Fruit fly (Drosophila melanogaster) whole organism, wandering third instar larva: ENCODE results near the gene CG7264.

Source experiments
- CG9705 ChIP-seq: fragments of 200-800 bp; sonication (Bioruptor generic); optimal IDR thresholded peaks from 2 replicates; lab custom pipeline; 2018; ENCODE audit warnings: missing biosample characterization, mild to moderate bottlenecking, missing genetic modification characterization
- Dif ChIP-seq: fragments of 200-275, 200-300 bp; sonication (Bioruptor generic); optimal IDR thresholded peaks from 2 replicates; lab custom pipeline; 2018; ENCODE audit warnings: missing biosample characterization, missing genetic modification characterization; ENCODE audit not compliant: partially characterized antibody
- HLH106 ChIP-seq: fragments of 200-800 bp; optimal IDR thresholded peaks from 3 replicates; lab custom pipeline; 2019; ENCODE audit warnings: missing biosample characterization, mild to moderate bottlenecking, missing genetic modification characterization, moderate library complexity
- Hnf4 ChIP-seq: fragments of 200-800 bp; sonication (Bioruptor generic); optimal IDR thresholded peaks from 2 replicates; lab custom pipeline; 2016; ENCODE audit warnings: missing biosample characterization, mild to moderate bottlenecking, missing genetic modification characterization
- Hr78 ChIP-seq: fragments of >200 bp; optimal IDR thresholded peaks from 2 replicates; lab custom pipeline; 2017; ENCODE audit warnings: missing biosample characterization, missing genetic modification characterization
- Hr83 ChIP-seq: fragments of 200-300 bp; sonication (Bioruptor generic); optimal IDR thresholded peaks from 2 replicates; lab custom pipeline; 2016; ENCODE audit warnings: missing biosample characterization, mild to moderate bottlenecking, missing genetic modification characterization, moderate library complexity; ENCODE audit not compliant: poor library complexity, severe bottlenecking
- Jra ChIP-seq: sonication (Bioruptor generic); optimal IDR thresholded peaks from 2 replicates; lab custom pipeline; 2016; ENCODE audit warnings: missing biosample characterization, missing genetic modification characterization
- Mio ChIP-seq: sonication (Bioruptor generic); optimal IDR thresholded peaks from 2 replicates; lab custom pipeline; 2016; ENCODE audit warnings: missing biosample characterization, missing genetic modification characterization
- Myc ChIP-seq: fragments of >200 bp; optimal IDR thresholded peaks from 2 replicates; lab custom pipeline; 2017
- N ChIP-seq: fragments of >200 bp; optimal IDR thresholded peaks from 2 replicates; lab custom pipeline; 2018; ENCODE audit warnings: missing biosample characterization, missing external identifiers, missing genetic modification characterization
- OdsH ChIP-seq: fragments of 200-800 bp; sonication (Bioruptor generic); optimal IDR thresholded peaks from 2 replicates; lab custom pipeline; 2016; ENCODE audit warnings: missing biosample characterization, mild to moderate bottlenecking, missing genetic modification characterization
- Rel ChIP-seq, 2 experiments: fragments of 200-800 bp; sonication (Bioruptor generic) in 1 of 2; optimal IDR thresholded peaks; 2 replicates in 1 of 2; 3 replicates in 1 of 2; lab custom pipeline; 2016 to 2019; ENCODE audit warnings: mild to moderate bottlenecking in 2 of 2, missing biosample characterization in 2 of 2, missing genetic modification characterization in 2 of 2, moderate library complexity in 1 of 2
- Sp1 ChIP-seq: fragments of 200-800 bp; sonication (Bioruptor generic); optimal IDR thresholded peaks from 3 replicates; lab custom pipeline; 2019; ENCODE audit warnings: missing biosample characterization, mild to moderate bottlenecking, missing genetic modification characterization, moderate library complexity
- Vsx2 ChIP-seq: fragments of 200-300, 225-300 bp; sonication (Bioruptor generic); optimal IDR thresholded peaks from 2 replicates; lab custom pipeline; 2018; ENCODE audit warnings: missing biosample characterization, missing genetic modification characterization; ENCODE audit not compliant: partially characterized antibody
- brk ChIP-seq: fragments of 200-800 bp; sonication (Bioruptor generic); optimal IDR thresholded peaks from 2 replicates; lab custom pipeline; 2016; ENCODE audit warnings: missing biosample characterization, mild to moderate bottlenecking, missing genetic modification characterization
- dsf ChIP-seq: sonication (Bioruptor generic); optimal IDR thresholded peaks from 2 replicates; lab custom pipeline; 2016; ENCODE audit warnings: missing biosample characterization, missing genetic modification characterization, borderline replicate concordance
- ey ChIP-seq: fragments of 200-800 bp; sonication (Bioruptor generic); optimal IDR thresholded peaks from 2 replicates; lab custom pipeline; 2016; ENCODE audit warnings: missing biosample characterization, missing genetic modification characterization
- foxo ChIP-seq, 2 experiments: fragments of 200-800 bp; sonication (Bioruptor generic); optimal IDR thresholded peaks; 2 replicates in 1 of 2; 3 replicates in 1 of 2; lab custom pipeline; 2016 to 2017; ENCODE audit warnings: missing biosample characterization in 2 of 2, missing genetic modification characterization in 2 of 2
- fru ChIP-seq: fragments of 200-800 bp; sonication (Bioruptor generic); optimal IDR thresholded peaks from 3 replicates; lab custom pipeline; 2016; ENCODE audit warnings: missing biosample characterization, mild to moderate bottlenecking, missing genetic modification characterization
- h ChIP-seq: fragments of 200-800 bp; sonication (Bioruptor generic); optimal IDR thresholded peaks from 3 replicates; lab custom pipeline; 2016; ENCODE audit warnings: missing biosample characterization, mild to moderate bottlenecking, missing genetic modification characterization
- jim ChIP-seq: fragments of 175-275, 200-325 bp; sonication (Bioruptor generic); optimal IDR thresholded peaks from 2 replicates; lab custom pipeline; 2016; ENCODE audit warnings: missing biosample characterization, mild to moderate bottlenecking, missing genetic modification characterization
- lola ChIP-seq: fragments of >200 bp; optimal IDR thresholded peaks from 2 replicates; lab custom pipeline; 2017; ENCODE audit warnings: missing biosample characterization, missing genetic modification characterization
- rgr ChIP-seq: fragments of 200-800 bp; sonication (Bioruptor generic); optimal IDR thresholded peaks from 3 replicates; lab custom pipeline; 2016; ENCODE audit warnings: missing biosample characterization, mild to moderate bottlenecking, missing genetic modification characterization
- sv ChIP-seq: fragments of 200-800 bp; sonication (Bioruptor generic); optimal IDR thresholded peaks from 3 replicates; lab custom pipeline; 2016; ENCODE audit warnings: missing biosample characterization, missing genetic modification characterization
- tai ChIP-seq: sonication (Bioruptor generic); optimal IDR thresholded peaks from 2 replicates; lab custom pipeline; 2016; ENCODE audit warnings: missing biosample characterization, missing genetic modification characterization
- woc ChIP-seq: sonication (Bioruptor generic); optimal IDR thresholded peaks from 2 replicates; lab custom pipeline; 2016; ENCODE audit warnings: missing biosample characterization, mild to moderate bottlenecking, missing genetic modification characterization

The CG7264 gene

DNA sequence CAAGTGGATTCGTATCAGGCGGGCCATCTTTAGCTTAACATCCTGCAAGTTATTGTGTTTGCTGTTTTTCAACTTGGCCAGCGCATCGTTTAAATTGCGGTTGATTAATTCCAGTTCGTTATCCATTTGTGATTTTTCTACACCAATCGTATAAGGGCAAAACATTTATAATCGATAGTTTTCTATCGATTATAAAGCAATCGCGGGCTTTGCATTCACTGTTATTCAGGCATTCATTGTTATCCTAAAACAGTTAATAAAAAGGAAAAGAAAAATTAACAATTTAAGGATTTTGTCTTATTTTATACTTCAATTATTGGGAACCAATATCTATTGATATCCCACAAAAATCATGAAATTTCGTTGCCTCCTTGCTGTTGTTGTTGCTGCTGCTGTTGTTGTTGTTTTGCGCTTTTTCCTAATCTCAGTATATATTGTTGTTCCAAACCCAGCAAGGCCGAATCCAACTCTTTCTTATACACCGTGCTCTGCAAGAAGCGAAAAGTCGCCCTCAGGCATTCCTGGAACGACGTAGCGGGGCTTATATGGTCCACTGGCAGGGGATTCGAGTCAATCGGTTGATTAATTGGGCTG, 3.2 kb upstream of the CG7264 start, which contains the start of gene CG32095:
TSS of gene CG32095 (minus strand) at position 173 of the 594 bp plus-strand sequence.
- no peak for TF ChIP-seq Rel (GFP tag; optimal IDR thresholded peaks at IDR 0.05; lab: Kevin White, UChicago)
- TF ChIP-seq Rel (tag; optimal IDR thresholded peaks at IDR 0.05; lab: Kevin White, UChicago), result peak; percentile 12
- TF ChIP-seq jim (GFP tag; lab: Kevin White, UChicago), result no peak
- TF ChIP-seq rgr (GFP tag; lab: Kevin White, UChicago), result peak; percentile 11
- no peak for TF ChIP-seq Sp1 (GFP tag; lab: Kevin White, UChicago)
- TF ChIP-seq tai (GFP tag; lab: Kevin White, UChicago), result no peak

DNA sequence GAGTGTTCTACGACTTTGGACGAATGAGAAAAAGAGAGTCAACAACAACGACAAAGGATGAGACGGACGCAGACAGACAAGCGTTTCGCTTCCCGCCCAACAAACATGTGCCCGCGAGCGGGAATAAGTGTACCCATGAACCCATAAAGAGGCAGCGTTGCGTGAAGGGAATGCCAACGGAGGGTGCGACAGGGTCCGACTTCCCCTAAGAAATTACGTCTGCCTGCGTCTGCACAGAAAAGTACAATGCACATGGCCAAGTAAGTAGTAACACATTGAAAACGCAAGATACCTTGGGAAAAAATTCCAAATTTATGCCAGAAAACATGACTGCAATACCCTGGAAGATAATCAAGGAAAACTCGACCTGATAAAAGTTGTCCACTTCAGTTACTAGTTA, 2.4 kb downstream of the CG7264 start:
- TF ChIP-seq N (GFP tag; lab: Kevin White, UChicago) (no peak), woc (no peak), Myc (lab: Kevin White, UChicago) (no peak), CG9705 (GFP tag; lab: Kevin White, UChicago) (no peak), lola (GFP tag; lab: Kevin White, UChicago) (no peak), Hnf4 (GFP tag; lab: Kevin White, UChicago) (no peak), sv (GFP tag; lab: Kevin White, UChicago) (no peak)

DNA sequence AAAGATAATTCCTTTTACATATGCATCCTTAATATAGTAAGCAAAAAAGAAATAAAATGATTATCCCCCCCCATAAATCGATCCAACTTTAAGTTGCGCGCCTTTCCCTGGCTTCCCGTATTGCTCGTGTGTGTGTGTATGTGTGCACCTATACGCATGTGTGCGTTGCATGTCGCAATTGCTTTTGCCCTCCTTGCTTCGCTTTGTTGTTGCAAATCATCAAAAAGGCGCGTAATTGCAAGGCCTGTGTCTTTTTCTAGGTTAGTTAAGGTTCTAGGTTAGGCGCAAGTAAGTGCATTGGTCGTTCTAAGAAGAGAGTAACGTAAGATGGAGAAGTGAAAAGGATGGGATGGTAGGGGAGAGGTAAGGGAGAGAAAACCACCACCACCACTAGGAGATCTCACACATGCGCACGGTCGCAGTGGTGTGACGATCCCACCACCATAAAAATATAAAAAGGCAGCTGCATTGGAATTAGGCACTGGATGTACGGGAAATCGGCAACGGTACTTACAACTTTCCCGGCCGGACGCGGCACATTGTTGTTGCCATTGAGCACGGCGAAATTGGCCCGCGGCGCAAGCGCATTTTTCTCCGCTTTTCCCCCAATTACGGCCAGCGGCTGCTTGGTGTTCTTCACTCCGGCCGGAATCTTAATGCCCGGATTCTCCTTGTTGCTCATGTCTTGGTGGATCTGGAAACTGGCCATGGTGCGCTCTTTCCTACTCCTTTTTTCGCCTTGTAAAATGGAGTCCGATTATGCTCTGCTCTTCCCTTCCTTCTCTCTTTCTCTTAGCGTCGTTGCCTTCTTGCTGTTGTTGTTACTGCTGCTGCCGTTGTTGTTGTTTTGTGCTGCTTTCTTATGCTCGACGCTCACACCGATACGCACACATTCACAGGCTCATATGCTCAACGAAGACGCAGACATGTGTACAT, 3.8 kb downstream of the CG7264 start:
- no peak for TF ChIP-seq Jra
- TF ChIP-seq dsf (GFP tag; lab: Kevin White, UChicago), result no peak
- TF ChIP-seq Myc (lab: Kevin White, UChicago), result no peak
- TF ChIP-seq rgr (GFP tag; lab: Kevin White, UChicago), result no peak
- no peak for TF ChIP-seq brk (GFP tag; lab: Kevin White, UChicago)
- no peak for TF ChIP-seq fru (GFP tag; lab: Kevin White, UChicago)
- no peak for TF ChIP-seq lola (GFP tag; lab: Kevin White, UChicago)
- no peak for TF ChIP-seq N (GFP tag; lab: Kevin White, UChicago)
- TF ChIP-seq, all 38 proteins: peak for 0

DNA sequence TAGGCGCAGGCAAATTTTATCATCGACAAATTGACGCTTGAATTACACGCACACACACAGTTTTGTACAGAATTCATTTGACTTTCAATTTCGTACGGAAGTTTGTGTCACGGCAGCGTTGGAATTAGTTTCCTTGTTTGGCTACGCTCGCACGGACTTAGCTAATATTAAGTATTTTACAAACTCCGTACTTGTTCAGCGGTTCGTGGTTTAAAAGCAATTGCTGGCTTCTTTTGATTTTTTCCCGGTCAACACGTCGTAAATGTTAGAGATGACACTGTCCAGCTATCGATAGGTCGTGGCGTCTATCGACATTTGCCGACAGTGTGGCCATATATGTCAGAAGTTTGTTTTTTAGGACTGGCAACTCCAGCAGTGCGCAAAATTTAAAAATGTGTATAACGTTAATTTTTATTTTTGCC, 4.5 kb downstream of the CG7264 start, which contains the start of gene CycA:
TSS of gene CycA (minus strand) at position 283 of the 422 bp plus-strand sequence.
- TF ChIP-seq rgr (GFP tag; lab: Kevin White, UChicago) (peak; percentile 22), Hr78 (GFP tag; lab: Kevin White, UChicago) (no peak), HLH106 (tag; lab: Kevin White, UChicago) (no peak), Myc (lab: Kevin White, UChicago) (no peak), Vsx2 (GFP tag; lab: Kevin White, UChicago) (peak; percentile 22), h (GFP tag; lab: Kevin White, UChicago) (peak; percentile 6), ey (peak; percentile 6), OdsH (GFP tag; lab: Kevin White, UChicago) (no peak), sv (GFP tag; lab: Kevin White, UChicago) (no peak), Dif (GFP tag; lab: Kevin White, UChicago) (peak; percentile 46), foxo (GFP tag; optimal IDR thresholded peaks at IDR 0.05; lab: Kevin White, UChicago) (peak in 1 of 2 experiments; percentile 11), Rel (GFP tag; optimal IDR thresholded peaks at IDR 0.05; lab: Kevin White, UChicago) (no peak), Rel (tag; optimal IDR thresholded peaks at IDR 0.05; lab: Kevin White, UChicago) (peak; percentile 57)

DNA sequence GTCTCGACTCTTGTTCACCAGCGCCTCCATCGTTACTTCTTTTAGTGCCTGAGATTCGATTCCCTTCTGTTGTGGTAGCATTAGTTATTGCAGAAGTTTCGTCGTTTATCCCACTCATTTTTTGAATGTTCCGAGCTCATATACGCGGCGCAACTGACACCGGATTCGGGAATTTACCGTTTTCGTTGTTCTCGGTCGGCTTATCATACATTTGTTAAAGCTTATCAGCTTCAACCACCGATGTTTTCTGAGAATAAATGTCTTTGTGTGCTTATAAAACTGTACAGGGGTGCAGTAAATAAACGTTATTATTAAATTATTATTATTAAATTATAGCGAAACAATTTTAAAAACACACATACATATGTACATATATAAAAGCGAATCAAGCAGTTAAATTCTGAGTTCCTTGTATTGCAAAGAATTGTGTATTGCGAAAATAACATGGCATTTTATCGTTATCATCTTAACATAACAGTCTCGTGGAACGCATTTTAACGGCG, 7.8 kb downstream of the CG7264 start, which contains the start of gene CG43064:
TSS of gene CG43064 (minus strand) at position 147 of the 503 bp plus-strand sequence.
- TF ChIP-seq Mio (GFP tag; lab: Kevin White, UChicago) (no peak), brk (GFP tag; lab: Kevin White, UChicago) (peak; percentile 3), Rel (GFP tag; optimal IDR thresholded peaks at IDR 0.05; lab: Kevin White, UChicago) (no peak), Rel (tag; optimal IDR thresholded peaks at IDR 0.05; lab: Kevin White, UChicago) (peak; percentile 100), tai (GFP tag; lab: Kevin White, UChicago) (no peak), Hr83 (GFP tag; lab: Kevin White, UChicago) (no peak)
